Fruit fly (Drosophila melanogaster) Kc167 (cell line): ENCODE measurements around the gene CG43694.

Experiments used
- Myc ChIP-seq: fragments of >200 bp; optimal IDR thresholded peaks from 2 replicates; lab custom pipeline; 2017; ENCODE audit warnings: missing external identifiers
- Sin3A ChIP-seq: fragments of >200 bp; optimal IDR thresholded peaks from 2 replicates; lab custom pipeline; 2018; ENCODE audit warnings: missing external identifiers
- insv ChIP-seq: fragments of >200 bp; optimal IDR thresholded peaks from 3 replicates; lab custom pipeline; 2018; ENCODE audit warnings: missing external identifiers
- psq ChIP-seq: fragments of >200 bp; optimal IDR thresholded peaks from 2 replicates; lab custom pipeline; 2017; ENCODE audit warnings: missing external identifiers
- ttk ChIP-seq: sonication (Bioruptor generic); optimal IDR thresholded peaks from 2 replicates; lab custom pipeline; 2017; ENCODE audit warnings: missing external identifiers

- no peak for TF ChIP-seq Sin3A (lab: Kevin White, UChicago)
- no peak for TF ChIP-seq ttk (lab: Kevin White, UChicago)
- TF ChIP-seq psq (lab: Kevin White, UChicago) = no peak
- TF ChIP-seq insv = no peak
- no peak for TF ChIP-seq Myc
Measured at dm6 chr3R:23393507-23393906, 32.3 kb downstream of the CG43694 start.
